Worm (Caenorhabditis elegans): ENCODE results near the gene ZK1320.5.

DNA sequence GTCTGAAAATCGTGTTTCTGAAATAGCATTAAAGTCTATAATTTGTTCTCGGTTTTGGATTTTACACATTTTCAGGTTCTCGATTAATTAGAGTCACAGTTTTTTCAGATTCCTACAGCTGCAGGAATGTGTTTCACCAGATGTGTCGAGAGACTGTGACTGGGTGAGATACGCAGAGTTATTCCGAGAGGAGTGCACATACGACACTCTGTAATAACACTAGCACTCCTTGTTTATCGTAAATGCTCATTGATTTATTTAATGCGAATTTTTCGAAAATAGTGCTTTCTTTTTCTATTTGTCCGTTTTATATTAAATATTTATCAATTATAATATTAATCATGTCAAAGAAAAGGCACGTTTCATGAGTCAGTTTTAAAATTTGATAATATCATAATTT lies 1.9 kb upstream of the ZK1320.5 start, which contains the start of gene ZK1320.11:
- TF ChIP-seq tab-1 (GFP tag; IDR thresholded peaks at IDR 0.05): no peak
- no peak for TF ChIP-seq klf-2 (GFP tag; conservative IDR thresholded peaks at IDR 0.05)
